Fruit fly (Drosophila melanogaster): ENCODE measurements around the gene Ubr1.
A peak's percentile ranks its signal among the peaks of the same experiment; 100 is the strongest.

Gene Ubr1

dm6 chrX:16943515-16943850 is 25.0 kb downstream of the Ubr1 start (continued):
- TF ChIP-seq gt (GFP tag; IDR thresholded peaks at IDR 0.05) (no peak), CG34422 (GFP tag; IDR thresholded peaks at IDR 0.05) (no peak), dpn (GFP tag; optimal IDR thresholded peaks at IDR 0.05) (no peak), MESR4 (GFP tag; optimal IDR thresholded peaks at IDR 0.05) (no peak), CG7839 (tag; optimal IDR thresholded peaks at IDR 0.05) (no peak), CG8388 (GFP tag; optimal IDR thresholded peaks at IDR 0.05) (no peak), Poxn (GFP tag; IDR thresholded peaks at IDR 0.05) (no peak), CG8290 (GFP tag; optimal IDR thresholded peaks at IDR 0.05) (no peak), CG8290 (tag; optimal IDR thresholded peaks at IDR 0.05) (no peak), CG42726 (GFP tag; IDR thresholded peaks at IDR 0.05; ENCODE audit: partially characterized antibody) (no peak), Meics (GFP tag; optimal IDR thresholded peaks at IDR 0.05) (no peak), Mes4 (GFP tag; optimal IDR thresholded peaks at IDR 0.05) (no peak), CG9876 (GFP tag; optimal IDR thresholded peaks at IDR 0.05) (no peak), MTF-1 (GFP tag; optimal IDR thresholded peaks at IDR 0.05; ENCODE audit: borderline replicate concordance) (no peak), row (GFP tag; IDR thresholded peaks at IDR 0.05) (no peak), gfzf (GFP tag; optimal IDR thresholded peaks at IDR 0.05) (no peak), maf-S (GFP tag; optimal IDR thresholded peaks at IDR 0.05) (no peak), rib (GFP tag; IDR thresholded peaks at IDR 0.05) (0 out of 2 replicates have a peak, but pooled peaks have one; percentile 2), abd-A (tag; optimal IDR thresholded peaks at IDR 0.05) (no peak), cg (GFP tag; optimal IDR thresholded peaks at IDR 0.05) (peak; percentile 82), Ets97D (GFP tag; optimal IDR thresholded peaks at IDR 0.05) (no peak), prd (optimal IDR thresholded peaks at IDR 0.05) (no peak), prd (GFP tag; IDR thresholded peaks at IDR 0.05) (no peak), CG1792 (GFP tag; optimal IDR thresholded peaks at IDR 0.05) (no peak), Dll (GFP tag; IDR thresholded peaks at IDR 0.05; ENCODE audit: partially characterized antibody) (no peak), CG9437 (GFP tag; optimal IDR thresholded peaks at IDR 0.05) (no peak), vvl (GFP tag; IDR thresholded peaks at IDR 0.05) (no peak), CG30020 (tag; optimal IDR thresholded peaks at IDR 0.05) (no peak), CG2678 (tag; optimal IDR thresholded peaks at IDR 0.05) (no peak), slbo (GFP tag; IDR thresholded peaks at IDR 0.05) (no peak), sd (tag; optimal IDR thresholded peaks at IDR 0.05) (peak; percentile 95), Adf1 (GFP tag; IDR thresholded peaks at IDR 0.05) (no peak), gcm2 (GFP tag; optimal IDR thresholded peaks at IDR 0.05) (no peak), HLH3B (GFP tag; IDR thresholded peaks at IDR 0.05) (no peak), cato (GFP tag; optimal IDR thresholded peaks at IDR 0.05; ENCODE audit: borderline replicate concordance) (no peak), kni (GFP tag; optimal IDR thresholded peaks at IDR 0.05) (peak; percentile 51), vnd (GFP tag; IDR thresholded peaks at IDR 0.05; ENCODE audit: partially characterized antibody) (no peak), CG12942 (GFP tag; optimal IDR thresholded peaks at IDR 0.05) (no peak), CG15514 (GFP tag; optimal IDR thresholded peaks at IDR 0.05) (no peak), CG13123 (GFP tag; optimal IDR thresholded peaks at IDR 0.05) (no peak), luna (GFP tag; optimal IDR thresholded peaks at IDR 0.05) (no peak), ttk (GFP tag; IDR thresholded peaks at IDR 0.05) (no peak), dm (GFP tag; optimal IDR thresholded peaks at IDR 0.05) (no peak), Trl (optimal IDR thresholded peaks at IDR 0.05) (peak; percentile 29 to 78), Trl (GFP tag; optimal IDR thresholded peaks at IDR 0.05) (no peak), al (GFP tag; IDR thresholded peaks at IDR 0.05) (no peak), H15 (GFP tag; IDR thresholded peaks at IDR 0.05) (no peak), mld (GFP tag; IDR thresholded peaks at IDR 0.05; ENCODE audit: partially characterized antibody) (no peak), ap (GFP tag; IDR thresholded peaks at IDR 0.05) (no peak), BEAF-32 (GFP tag; optimal IDR thresholded peaks at IDR 0.05) (no peak), wor (GFP tag; IDR thresholded peaks at IDR 0.05) (no peak), nau (GFP tag; optimal IDR thresholded peaks at IDR 0.05) (no peak), h (optimal IDR thresholded peaks at IDR 0.05) (no peak), CG4424 (GFP tag; optimal IDR thresholded peaks at IDR 0.05) (no peak)

Measured in whole organism, embryonic.